Worm (Caenorhabditis elegans) whole organism, late embryonic: Measurements from ENCODE around the gene nas-20.

Source experiments
- eyg-1 ChIP-seq: sonication (generic microtip); optimal IDR thresholded peaks from 2 replicates; lab custom pipeline; 2016; ENCODE audit warnings: missing genotype, missing genetic modification characterization, missing compliant biosample characterization
- tbx-2 ChIP-seq: sonication (generic microtip); optimal IDR thresholded peaks from 2 replicates; lab custom pipeline; 2016; ENCODE audit warnings: missing genetic modification characterization, missing compliant biosample characterization

ce11 chrV:11490382-11490781 is 18.3 kb upstream of the nas-20 start, which contains the start of gene dhs-19:
- TF ChIP-seq eyg-1, result no peak
- no peak for TF ChIP-seq tbx-2 (tag; lab: Kevin White, UChicago)
